Fruit fly (Drosophila melanogaster) whole organism, prepupa: ENCODE data around the gene bma.
A peak's percentile ranks its signal among the peaks of the same experiment; 100 is the strongest.

Experiments used
- Blimp-1 ChIP-seq: fragments of 200-800 bp; sonication (Bioruptor generic); optimal IDR thresholded peaks from 3 replicates; lab custom pipeline; 2017; ENCODE audit warnings: missing biosample characterization, missing genetic modification characterization, mild to moderate bottlenecking, moderate library complexity, missing genetic modification reagents
- CG10631 ChIP-seq: fragments of 200-800 bp; sonication (Bioruptor generic); optimal IDR thresholded peaks from 2 replicates; lab custom pipeline; 2016; ENCODE audit warnings: missing biosample characterization, missing genetic modification characterization
- CG10669 ChIP-seq: fragments of 200-800 bp; sonication (Bioruptor generic); optimal IDR thresholded peaks from 3 replicates; lab custom pipeline; 2018; ENCODE audit warnings: missing biosample characterization, mild to moderate bottlenecking, missing genetic modification characterization, moderate library complexity
- CG11762 ChIP-seq: fragments of 200-800 bp; sonication (Bioruptor generic); optimal IDR thresholded peaks from 3 replicates; lab custom pipeline; 2016; ENCODE audit warnings: missing biosample characterization, missing genetic modification characterization; ENCODE audit not compliant: insufficient read depth
- CG11902 ChIP-seq: fragments of 200-800 bp; sonication (Bioruptor generic); optimal IDR thresholded peaks from 3 replicates; lab custom pipeline; 2016; ENCODE audit warnings: missing biosample characterization, missing genetic modification characterization
- CG1621 ChIP-seq: fragments of 200-800 bp; sonication (Bioruptor generic); optimal IDR thresholded peaks from 3 replicates; lab custom pipeline; 2018; ENCODE audit warnings: missing biosample characterization, mild to moderate bottlenecking, missing genetic modification characterization
- CG3032 ChIP-seq: fragments of 200-800 bp; optimal IDR thresholded peaks from 2 replicates; lab custom pipeline; 2019; ENCODE audit warnings: missing biosample characterization, mild to moderate bottlenecking, missing genetic modification characterization, moderate library complexity
- CG31627 ChIP-seq: fragments of 200-800 bp; sonication (Bioruptor generic); optimal IDR thresholded peaks from 3 replicates; lab custom pipeline; 2016; ENCODE audit warnings: missing biosample characterization, missing genetic modification characterization
- CG32006 ChIP-seq: fragments of 200-800 bp; sonication (Bioruptor generic); optimal IDR thresholded peaks from 3 replicates; lab custom pipeline; 2017; ENCODE audit warnings: missing biosample characterization, mild to moderate bottlenecking, missing genetic modification characterization
- CG3919 ChIP-seq: fragments of 200-800 bp; sonication (Bioruptor generic); optimal IDR thresholded peaks from 3 replicates; lab custom pipeline; 2016; ENCODE audit warnings: missing biosample characterization, missing genetic modification characterization
- CG4318 ChIP-seq: fragments of 200-800 bp; sonication (Bioruptor generic); optimal IDR thresholded peaks from 3 replicates; lab custom pipeline; 2017; ENCODE audit warnings: missing biosample characterization, mild to moderate bottlenecking, missing genetic modification characterization
- CG6163 ChIP-seq: fragments of 200-800 bp; sonication (Bioruptor generic); IDR thresholded peaks from 3 replicates; pipeline ENCODE4 v1.3.6; 2022; ENCODE audit warnings: missing biosample characterization, missing genetic modification characterization
- CG6276 ChIP-seq: fragments of 200-800 bp; sonication (Bioruptor generic); optimal IDR thresholded peaks from 2 replicates; lab custom pipeline; 2017; ENCODE audit warnings: missing biosample characterization, mild to moderate bottlenecking, missing genetic modification characterization
- CG6792 ChIP-seq: fragments of 200-800 bp; sonication (Bioruptor generic); optimal IDR thresholded peaks from 3 replicates; lab custom pipeline; 2016; ENCODE audit warnings: missing biosample characterization, missing genetic modification characterization
- CG6808 ChIP-seq: fragments of 200-800 bp; sonication (Bioruptor generic); optimal IDR thresholded peaks from 3 replicates; lab custom pipeline; 2017; ENCODE audit warnings: missing biosample characterization, missing genetic modification characterization, mild to moderate bottlenecking, moderate library complexity, missing genetic modification reagents
- CG6854 ChIP-seq: fragments of 200-800 bp; sonication (Bioruptor generic); optimal IDR thresholded peaks from 2 replicates; lab custom pipeline; 2017; ENCODE audit warnings: missing biosample characterization, mild to moderate bottlenecking, missing genetic modification characterization
- CG7368 ChIP-seq: fragments of 200-800 bp; sonication (Bioruptor generic); optimal IDR thresholded peaks from 3 replicates; lab custom pipeline; 2016; ENCODE audit warnings: missing biosample characterization, missing genetic modification characterization
- CG8119 ChIP-seq: fragments of 200-800 bp; sonication (Bioruptor generic); IDR thresholded peaks from 3 replicates; pipeline ENCODE4 v1.3.6; 2022; ENCODE audit warnings: missing biosample characterization, missing genetic modification characterization
- CG8319 ChIP-seq: fragments of 200-800 bp; sonication (Bioruptor generic); optimal IDR thresholded peaks from 3 replicates; lab custom pipeline; 2016; ENCODE audit warnings: missing biosample characterization, missing genetic modification characterization
- CG8632 ChIP-seq: fragments of 200-800 bp; sonication (Bioruptor generic); optimal IDR thresholded peaks from 3 replicates; lab custom pipeline; 2016; ENCODE audit warnings: missing biosample characterization, missing genetic modification characterization
- CG9139 ChIP-seq: fragments of 200-800 bp; sonication (Bioruptor generic); optimal IDR thresholded peaks from 3 replicates; lab custom pipeline; 2017; ENCODE audit warnings: missing biosample characterization, mild to moderate bottlenecking, missing genetic modification characterization
- Eip75B ChIP-seq: fragments of 200-800 bp; sonication (Bioruptor generic); optimal IDR thresholded peaks from 3 replicates; lab custom pipeline; 2016; ENCODE audit warnings: missing biosample characterization, missing genetic modification characterization
- Eip78C ChIP-seq: fragments of 200-800 bp; sonication (Bioruptor generic); peaks from one replicate; lab custom pipeline; 2016; ENCODE audit warnings: missing biosample characterization, missing genetic modification characterization
- Ets21C ChIP-seq: fragments of 200-800 bp; sonication (Bioruptor generic); optimal IDR thresholded peaks from 3 replicates; lab custom pipeline; 2016; ENCODE audit warnings: missing biosample characterization, missing genetic modification characterization
- Ets96B ChIP-seq: fragments of 200-800 bp; optimal IDR thresholded peaks from 2 replicates; lab custom pipeline; 2019; ENCODE audit warnings: missing biosample characterization, mild to moderate bottlenecking, missing genetic modification characterization, moderate library complexity
- Gug ChIP-seq: fragments of 200-800 bp; sonication (Bioruptor generic); IDR thresholded peaks from 2 replicates; pipeline ENCODE4 v1.3.6; 2022; ENCODE audit warnings: missing biosample characterization, missing genetic modification characterization
- Hr39 ChIP-seq: fragments of 200-800 bp; sonication (Bioruptor generic); optimal IDR thresholded peaks from 2 replicates; lab custom pipeline; 2016; ENCODE audit warnings: missing biosample characterization, missing genetic modification characterization
- Hr4 ChIP-seq: fragments of 200-800 bp; sonication (Bioruptor generic); optimal IDR thresholded peaks from 3 replicates; lab custom pipeline; 2016; ENCODE audit warnings: missing biosample characterization, missing genetic modification characterization
- Lpt ChIP-seq: fragments of 200-800 bp; sonication (Bioruptor generic); optimal IDR thresholded peaks from 3 replicates; lab custom pipeline; 2016; ENCODE audit warnings: missing biosample characterization, missing genetic modification characterization
- Smox ChIP-seq: fragments of 200-800 bp; sonication (Bioruptor generic); optimal IDR thresholded peaks from 3 replicates; lab custom pipeline; 2016; ENCODE audit warnings: missing biosample characterization, missing genetic modification characterization
- Sox102F ChIP-seq: fragments of 200-800 bp; sonication (Bioruptor generic); optimal IDR thresholded peaks from 2 replicates; lab custom pipeline; 2016; ENCODE audit warnings: missing biosample characterization, mild to moderate bottlenecking, missing genetic modification characterization
- Sox14 ChIP-seq: fragments of 200-800 bp; sonication (Bioruptor generic); optimal IDR thresholded peaks from 3 replicates; lab custom pipeline; 2016; ENCODE audit warnings: missing biosample characterization, missing genetic modification characterization
- Sox15 ChIP-seq: fragments of 200-800 bp; sonication (Bioruptor generic); optimal IDR thresholded peaks from 3 replicates; lab custom pipeline; 2016; ENCODE audit warnings: missing biosample characterization, missing genetic modification characterization
- achi ChIP-seq: fragments of 200-800 bp; sonication (Bioruptor generic); optimal IDR thresholded peaks from 3 replicates; lab custom pipeline; 2016; ENCODE audit warnings: missing biosample characterization, missing genetic modification characterization
- acj6 ChIP-seq: fragments of 200-800 bp; sonication (Bioruptor generic); optimal IDR thresholded peaks from 3 replicates; lab custom pipeline; 2016; ENCODE audit warnings: missing biosample characterization, missing genetic modification characterization
- cyc ChIP-seq: fragments of 200-800 bp; sonication (Bioruptor generic); optimal IDR thresholded peaks from 3 replicates; lab custom pipeline; 2016; ENCODE audit warnings: missing biosample characterization, missing genetic modification characterization
- dac ChIP-seq: fragments of 200-800 bp; sonication (Bioruptor generic); optimal IDR thresholded peaks from 2 replicates; lab custom pipeline; 2017; ENCODE audit warnings: missing biosample characterization, mild to moderate bottlenecking, missing genetic modification characterization
- dsx ChIP-seq: fragments of 200-800 bp; optimal IDR thresholded peaks from 3 replicates; lab custom pipeline; 2019; ENCODE audit warnings: missing biosample characterization, mild to moderate bottlenecking, missing genetic modification characterization, moderate library complexity; ENCODE audit not compliant: poor library complexity, severe bottlenecking
- fd59A ChIP-seq: fragments of 200-800 bp; sonication (Bioruptor generic); optimal IDR thresholded peaks from 2 replicates; lab custom pipeline; 2017; ENCODE audit warnings: missing biosample characterization, mild to moderate bottlenecking, missing genetic modification characterization, missing genetic modification reagents
- fkh ChIP-seq: fragments of 200-800 bp; sonication (Bioruptor generic); optimal IDR thresholded peaks from 3 replicates; lab custom pipeline; 2017; ENCODE audit warnings: missing biosample characterization, mild to moderate bottlenecking, missing genetic modification characterization, moderate library complexity
- lz ChIP-seq: fragments of 200-800 bp; sonication (Bioruptor generic); optimal IDR thresholded peaks from 3 replicates; lab custom pipeline; 2016; ENCODE audit warnings: missing biosample characterization, missing genetic modification characterization
- pdm3 ChIP-seq: fragments of 200-800 bp; sonication (Bioruptor generic); optimal IDR thresholded peaks from 3 replicates; lab custom pipeline; 2016; ENCODE audit warnings: missing biosample characterization, missing genetic modification characterization
- spab ChIP-seq: fragments of 200-800 bp; sonication (Bioruptor generic); optimal IDR thresholded peaks from 2 replicates; lab custom pipeline; 2017; ENCODE audit warnings: missing biosample characterization, mild to moderate bottlenecking, missing genetic modification characterization, missing genetic modification reagents
- ss ChIP-seq, 2 experiments: fragments of 200-800 bp; sonication (Bioruptor generic); optimal IDR thresholded peaks; 2 replicates in 1 of 2; 3 replicates in 1 of 2; lab custom pipeline; 2017 to 2018; ENCODE audit warnings: mild to moderate bottlenecking in 2 of 2, missing biosample characterization in 2 of 2, missing genetic modification characterization in 2 of 2, moderate library complexity in 1 of 2
- svp ChIP-seq: fragments of 200-800 bp; sonication (Bioruptor generic); peaks from one replicate; lab custom pipeline; 2016; ENCODE audit warnings: missing biosample characterization, missing genetic modification characterization
- topi ChIP-seq: fragments of 200-800 bp; sonication (Bioruptor generic); optimal IDR thresholded peaks from 3 replicates; lab custom pipeline; 2016; ENCODE audit warnings: missing biosample characterization, missing genetic modification characterization

The bma gene

dm6 chr3L:9897164-9897783 is 10.6 kb upstream of the bma start (continued):
- peak; percentile 43 for TF ChIP-seq achi
- TF ChIP-seq CG32006 = peak; percentile 54
- TF ChIP-seq CG10669 (GFP tag; lab: Kevin White, UChicago) = peak; percentile 31
- TF ChIP-seq lz = peak; percentile 27
- no peak for TF ChIP-seq CG3032 (tag; lab: Kevin White, UChicago)
- peak; percentile 59 for TF ChIP-seq topi (GFP tag; lab: Kevin White, UChicago)
- TF ChIP-seq Eip78C (GFP tag; lab: Kevin White, UChicago) = peak; percentile 67
- no peak for TF ChIP-seq Blimp-1 (GFP tag; lab: Kevin White, UChicago)
- no peak for TF ChIP-seq CG1621 (tag; lab: Kevin White, UChicago)
- no peak for TF ChIP-seq CG6276
- TF ChIP-seq svp (GFP tag; lab: Kevin White, UChicago) = peak; percentile 93
- no peak for TF ChIP-seq CG9139 (GFP tag; lab: Kevin White, UChicago)
- peak; percentile 46 for TF ChIP-seq Sox102F (GFP tag; lab: Kevin White, UChicago)
- TF ChIP-seq Ets21C (GFP tag; lab: Kevin White, UChicago) = no peak
- TF ChIP-seq dsx (GFP tag; lab: Kevin White, UChicago) = no peak
- TF ChIP-seq cyc (GFP tag; lab: Kevin White, UChicago) = peak; percentile 20
- no peak for TF ChIP-seq CG11762 (GFP tag; lab: Kevin White, UChicago)
- TF ChIP-seq CG3919 (GFP tag; lab: Kevin White, UChicago) = peak; percentile 60
- no peak for TF ChIP-seq dac (GFP tag; lab: Kevin White, UChicago)
- no peak for TF ChIP-seq Lpt (GFP tag; lab: Kevin White, UChicago)
- no peak for TF ChIP-seq fkh (GFP tag; lab: Kevin White, UChicago)
- TF ChIP-seq Sox15 (GFP tag; lab: Kevin White, UChicago) = peak; percentile 3
- TF ChIP-seq pdm3 = peak; percentile 51
- TF ChIP-seq CG8119 (GFP tag; lab: Robert Waterston, UW) = 0 out of 3 replicates have a peak, but pooled peaks have one; percentile 13
- peak; percentile 57 for TF ChIP-seq Eip75B (GFP tag; lab: Kevin White, UChicago)
- no peak for TF ChIP-seq CG6854 (GFP tag; lab: Kevin White, UChicago)
- TF ChIP-seq CG11902 (GFP tag; lab: Kevin White, UChicago) = no peak
- TF ChIP-seq Gug (GFP tag; lab: Robert Waterston, UW) = no peak
- peak; percentile 43 for TF ChIP-seq Sox14 (GFP tag; lab: Kevin White, UChicago)
- TF ChIP-seq Ets96B (tag; lab: Kevin White, UChicago) = peak; percentile 30
- peak; percentile 0 for TF ChIP-seq spab
- peak; percentile 56 for TF ChIP-seq CG31627 (GFP tag; lab: Kevin White, UChicago)
- TF ChIP-seq acj6 = peak; percentile 51
- peak; percentile 48; the same call in 2 of the 3 replicates for TF ChIP-seq CG6163 (GFP tag; lab: Robert Waterston, UW)
- TF ChIP-seq CG4318 (GFP tag; lab: Kevin White, UChicago) = no peak
- no peak for TF ChIP-seq CG8319 (GFP tag; lab: Kevin White, UChicago)
- TF ChIP-seq ss (GFP tag; optimal IDR thresholded peaks at IDR 0.05; lab: Kevin White, UChicago) = no peak
- peak; percentile 36 for TF ChIP-seq CG6792 (GFP tag; lab: Kevin White, UChicago)
- TF ChIP-seq CG6808 = no peak
- peak; percentile 40 for TF ChIP-seq CG10631 (GFP tag; lab: Kevin White, UChicago)

- no peak for TF ChIP-seq fd59A
- no peak for TF ChIP-seq CG3032 (tag; lab: Kevin White, UChicago)
- peak; percentile 36; the same call in 1 of the 3 replicates for TF ChIP-seq CG6163 (GFP tag; lab: Robert Waterston, UW)
- no peak for TF ChIP-seq Smox
- peak; percentile 30 for TF ChIP-seq cyc (GFP tag; lab: Kevin White, UChicago)
- no peak for TF ChIP-seq Blimp-1 (GFP tag; lab: Kevin White, UChicago)
- TF ChIP-seq CG7368 (GFP tag; lab: Kevin White, UChicago) = no peak
- peak; percentile 0 for TF ChIP-seq Hr39 (GFP tag; lab: Kevin White, UChicago)
- peak; percentile 27 for TF ChIP-seq dsx (GFP tag; lab: Kevin White, UChicago)
- peak; percentile 16 for TF ChIP-seq Sox15 (GFP tag; lab: Kevin White, UChicago)
- peak; percentile 6 for TF ChIP-seq pdm3
- TF ChIP-seq Lpt (GFP tag; lab: Kevin White, UChicago) = no peak
- no peak for TF ChIP-seq CG8632 (GFP tag; lab: Kevin White, UChicago)
- TF ChIP-seq Hr4 (GFP tag; lab: Kevin White, UChicago) = no peak
- TF ChIP-seq Sox14 (GFP tag; lab: Kevin White, UChicago) = peak; percentile 70
These were observed 9.6 kb upstream of the bma start, which contains the start of the genes CG6707 and CG46387 for dm6 chr3L:9898355-9898754. CG6707 (minus strand) TSS chr3L:9898575. CG46387 (plus strand) TSS chr3L:9898626.
